Fruit fly (Drosophila melanogaster): ENCODE data around the gene Sdr.
A peak's percentile ranks its signal among the peaks of the same experiment; 100 is the strongest.

Sdr gene

dm6 chr3R:14898280-14898756 is 20.1 kb upstream of the Sdr start, which contains the start of the genes Nup93-2 and CG3817 (continued):
- TF ChIP-seq CG11560 (tag; IDR thresholded peaks at IDR 0.05) (peak; percentile 68), eyg (GFP tag; optimal IDR thresholded peaks at IDR 0.05) (no peak), cas (GFP tag; IDR thresholded peaks at IDR 0.05) (peak; percentile 54; the same call in 1 of the 2 replicates), ewg (GFP tag; optimal IDR thresholded peaks at IDR 0.05) (peak; percentile 58), CG8924 (tag; optimal IDR thresholded peaks at IDR 0.05) (peak; percentile 55), CG31388 (GFP tag; optimal IDR thresholded peaks at IDR 0.05) (no peak), ttk (GFP tag; IDR thresholded peaks at IDR 0.05) (peak; percentile 69), nom (GFP tag; optimal IDR thresholded peaks at IDR 0.05) (no peak), BtbVII (GFP tag; optimal IDR thresholded peaks at IDR 0.05) (no peak), CG7839 (tag; optimal IDR thresholded peaks at IDR 0.05) (peak; percentile 83), ase (GFP tag; IDR thresholded peaks at IDR 0.05) (no peak), rib (GFP tag; IDR thresholded peaks at IDR 0.05) (0 out of 2 replicates have a peak, but pooled peaks have one; percentile 23), Kr (GFP tag; optimal IDR thresholded peaks at IDR 0.05) (no peak), Eip74EF (GFP tag; optimal IDR thresholded peaks at IDR 0.05) (peak in 1 of 2 experiments; percentile 66), CG17612 (GFP tag; IDR thresholded peaks at IDR 0.05) (no peak), exex (tag; optimal IDR thresholded peaks at IDR 0.05) (no peak), CG5180 (GFP tag; optimal IDR thresholded peaks at IDR 0.05) (peak; percentile 15), cg (GFP tag; optimal IDR thresholded peaks at IDR 0.05) (no peak), CG7271 (tag; optimal IDR thresholded peaks at IDR 0.05) (no peak), CG31365 (tag; optimal IDR thresholded peaks at IDR 0.05) (no peak), zfh2 (GFP tag; optimal IDR thresholded peaks at IDR 0.05) (peak; percentile 59), dpn (GFP tag; optimal IDR thresholded peaks at IDR 0.05) (peak; percentile 47 to 68), Adf1 (GFP tag; IDR thresholded peaks at IDR 0.05) (no peak), pan (optimal IDR thresholded peaks at IDR 0.05) (no peak), pan (GFP tag; optimal IDR thresholded peaks at IDR 0.05 in 1 of 2, IDR thresholded peaks at IDR 0.05 in 1 of 2) (peak in 1 of 2 experiments; percentile 46), CG17361 (GFP tag; IDR thresholded peaks at IDR 0.05) (peak; percentile 89), zen (tag; optimal IDR thresholded peaks at IDR 0.05) (peak; percentile 44), D19A (tag; optimal IDR thresholded peaks at IDR 0.05) (no peak), CG10366 (GFP tag; IDR thresholded peaks at IDR 0.05) (peak; percentile 56), vnd (GFP tag; IDR thresholded peaks at IDR 0.05; ENCODE audit: partially characterized antibody) (no peak), Dek (tag; optimal IDR thresholded peaks at IDR 0.05) (peak; percentile 70), Hsf (GFP tag; optimal IDR thresholded peaks at IDR 0.05) (peak; percentile 24), gce (GFP tag; IDR thresholded peaks at IDR 0.05) (no peak), Sox100B (GFP tag; optimal IDR thresholded peaks at IDR 0.05) (no peak), slou (GFP tag; optimal IDR thresholded peaks at IDR 0.05) (peak; percentile 42), Mes4 (GFP tag; optimal IDR thresholded peaks at IDR 0.05) (no peak), lola (GFP tag; optimal IDR thresholded peaks at IDR 0.05) (no peak), dmrt99B (tag; optimal IDR thresholded peaks at IDR 0.05) (no peak), Xbp1 (GFP tag; optimal IDR thresholded peaks at IDR 0.05) (peak; percentile 66), CG3838 (GFP tag; optimal IDR thresholded peaks at IDR 0.05) (no peak), CG9932 (GFP tag; IDR thresholded peaks at IDR 0.05) (peak; percentile 89), CG34376 (GFP tag; optimal IDR thresholded peaks at IDR 0.05) (no peak), shn (GFP tag; optimal IDR thresholded peaks at IDR 0.05) (no peak), CG6813 (GFP tag; optimal IDR thresholded peaks at IDR 0.05) (peak; percentile 58), bab2 (GFP tag; optimal IDR thresholded peaks at IDR 0.05) (peak; percentile 78), Side (GFP tag; optimal IDR thresholded peaks at IDR 0.05) (no peak), dysf (GFP tag; IDR thresholded peaks at IDR 0.05) (peak; percentile 68), CG18599 (GFP tag; optimal IDR thresholded peaks at IDR 0.05) (no peak), gcm2 (GFP tag; optimal IDR thresholded peaks at IDR 0.05) (no peak), CG10654 (GFP tag; optimal IDR thresholded peaks at IDR 0.05) (peak; percentile 68), sima (GFP tag; optimal IDR thresholded peaks at IDR 0.05) (no peak)

Data from whole organism, embryonic.